Worm (Caenorhabditis elegans) whole organism, L3 larva: Measurements from ENCODE around the gene mac-1.

ENCODE experiments used
- daf-12 ChIP-seq: fragments of 150-350 bp; optimal IDR thresholded peaks from 2 replicates; lab custom pipeline; 2014; ENCODE audit warnings: missing biosample characterization, missing genetic modification reagents, missing genetic modification characterization
- fos-1 ChIP-seq: fragments of 150-350 bp; optimal IDR thresholded peaks from 2 replicates; lab custom pipeline; 2014; ENCODE audit warnings: missing biosample characterization, missing genetic modification characterization
- nhr-11 ChIP-seq: fragments of 150-350 bp; optimal IDR thresholded peaks from 2 replicates; lab custom pipeline; 2014; ENCODE audit warnings: missing biosample characterization, missing genetic modification characterization
- nhr-12 ChIP-seq: fragments of 150-350 bp; optimal IDR thresholded peaks from 2 replicates; lab custom pipeline; 2014; ENCODE audit warnings: missing biosample characterization, missing genetic modification characterization
- ztf-11 ChIP-seq: fragments of 150-350 bp; optimal IDR thresholded peaks from 2 replicates; lab custom pipeline; 2014; ENCODE audit warnings: missing biosample characterization, missing genetic modification characterization

DNA sequence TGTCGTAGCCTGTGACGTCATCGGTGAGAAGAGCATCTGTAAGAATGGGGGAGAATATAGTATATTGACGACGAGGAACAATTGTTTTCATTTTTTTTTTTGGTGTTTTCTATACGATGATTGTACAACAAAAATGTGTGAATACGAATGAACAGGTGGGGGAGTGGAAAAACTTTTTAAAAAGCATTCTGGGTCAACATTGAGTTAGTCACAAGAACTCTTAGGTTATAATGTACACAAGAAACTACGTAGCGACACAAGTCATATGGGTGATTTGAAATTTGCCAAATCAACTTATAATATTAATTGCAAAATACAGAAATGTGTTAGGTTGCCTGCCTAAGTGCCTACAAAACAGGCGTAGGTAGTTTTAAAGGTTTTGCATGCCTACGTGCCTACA, 36.6 kb downstream of the mac-1 start:
- TF ChIP-seq ztf-11 (tag; lab: Kevin White, UChicago): no peak
- TF ChIP-seq fos-1 (tag; lab: Kevin White, UChicago): no peak
- no peak for TF ChIP-seq daf-12 (tag; lab: Kevin White, UChicago)
- TF ChIP-seq nhr-12 (tag; lab: Kevin White, UChicago): no peak
- no peak for TF ChIP-seq nhr-11 (tag; lab: Kevin White, UChicago)
